Worm (Caenorhabditis elegans) whole organism, mixed stage, embryonic: ENCODE measurements around the gene sdz-38.

Experiments used
- M03D4.4 ChIP-seq: sonication (generic microtip); optimal IDR thresholded peaks from 2 replicates; lab custom pipeline; 2017; ENCODE audit warnings: mild to moderate bottlenecking, missing genetic modification characterization, missing compliant biosample characterization
- blmp-1 ChIP-seq: fragments of 150-350 bp; optimal IDR thresholded peaks from 2 replicates; lab custom pipeline; 2014; ENCODE audit warnings: missing biosample characterization, missing genetic modification characterization
- ceh-43 ChIP-seq: fragments of 200-800 bp; sonication (Bioruptor generic); optimal IDR thresholded peaks from 2 replicates; lab custom pipeline; 2018; ENCODE audit warnings: mild to moderate bottlenecking, missing genetic modification characterization, moderate library complexity, missing compliant biosample characterization
- ceh-83 ChIP-seq: fragments of 200-800 bp; sonication (Bioruptor generic); optimal IDR thresholded peaks from 2 replicates; lab custom pipeline; 2018; ENCODE audit warnings: mild to moderate bottlenecking, missing genetic modification characterization, missing compliant biosample characterization
- ces-1 ChIP-seq: fragments of 150-350 bp; optimal IDR thresholded peaks from 2 replicates; lab custom pipeline; 2014; ENCODE audit warnings: missing biosample characterization, missing genetic modification reagents, missing genetic modification characterization
- cnd-1 ChIP-seq: fragments of 200-800 bp; sonication (Bioruptor generic); optimal IDR thresholded peaks from 2 replicates; lab custom pipeline; 2018; ENCODE audit warnings: mild to moderate bottlenecking, missing genetic modification characterization, missing compliant biosample characterization
- drap-1 ChIP-seq: fragments of 200-800 bp; sonication (Bioruptor generic); optimal IDR thresholded peaks from 3 replicates; lab custom pipeline; 2018; ENCODE audit warnings: mild to moderate bottlenecking, missing genetic modification characterization, missing compliant biosample characterization
- elt-1 ChIP-seq: sonication (generic microtip); optimal IDR thresholded peaks from 2 replicates; lab custom pipeline; 2017; ENCODE audit warnings: missing genetic modification characterization, mild to moderate bottlenecking, missing compliant biosample characterization, antibody characterized with exemption, moderate library complexity, borderline replicate concordance; ENCODE audit not compliant: insufficient read depth
- elt-3 ChIP-seq: fragments of 150-350 bp; optimal IDR thresholded peaks from 2 replicates; lab custom pipeline; 2014; ENCODE audit warnings: missing biosample characterization, missing genetic modification characterization
- flh-1 ChIP-seq: fragments of 200-800 bp; sonication (Bioruptor generic); optimal IDR thresholded peaks from 2 replicates; lab custom pipeline; 2018; ENCODE audit warnings: mild to moderate bottlenecking, missing genetic modification characterization, moderate library complexity, missing compliant biosample characterization
- ham-2 ChIP-seq: fragments of 200-800 bp; sonication (Bioruptor generic); optimal IDR thresholded peaks from 2 replicates; lab custom pipeline; 2018; ENCODE audit warnings: mild to moderate bottlenecking, missing genetic modification characterization, missing compliant biosample characterization
- lin-13 ChIP-seq: fragments of 150-350 bp; optimal IDR thresholded peaks from 2 replicates; lab custom pipeline; 2014; ENCODE audit warnings: missing biosample characterization, missing genetic modification characterization
- lin-32 ChIP-seq: fragments of 200-800 bp; sonication (Bioruptor generic); optimal IDR thresholded peaks from 2 replicates; lab custom pipeline; 2018; ENCODE audit warnings: mild to moderate bottlenecking, missing genetic modification characterization, missing compliant biosample characterization
- lsy-2 ChIP-seq: fragments of 150-350 bp; optimal IDR thresholded peaks from 2 replicates; lab custom pipeline; 2014; ENCODE audit warnings: missing biosample characterization, missing genetic modification characterization
- mab-5 ChIP-seq: fragments of 150-350 bp; optimal IDR thresholded peaks from 2 replicates; lab custom pipeline; 2014; ENCODE audit warnings: missing biosample characterization, missing genetic modification characterization
- mep-1 ChIP-seq: fragments of 150-350 bp; optimal IDR thresholded peaks from 2 replicates; lab custom pipeline; 2017; ENCODE audit warnings: missing biosample characterization, missing genetic modification reagents, missing genetic modification characterization, inconsistent platforms
- mls-2 ChIP-seq: sonication (generic microtip); optimal IDR thresholded peaks from 2 replicates; lab custom pipeline; 2016; ENCODE audit warnings: mild to moderate bottlenecking, missing genetic modification characterization, moderate library complexity, missing compliant biosample characterization
- nhr-12 ChIP-seq: fragments of 150-350 bp; optimal IDR thresholded peaks from 2 replicates; lab custom pipeline; 2014; ENCODE audit warnings: missing biosample characterization, missing genetic modification characterization
- nhr-2 ChIP-seq: fragments of 150-350 bp; optimal IDR thresholded peaks from 2 replicates; lab custom pipeline; 2014; ENCODE audit warnings: missing biosample characterization, missing genetic modification characterization
- nhr-237 ChIP-seq: fragments of 150-350 bp; optimal IDR thresholded peaks from 2 replicates; lab custom pipeline; 2014; ENCODE audit warnings: missing biosample characterization, missing genetic modification characterization
- pha-4 ChIP-seq: fragments of 150-350 bp; optimal IDR thresholded peaks from 2 replicates; lab custom pipeline; 2018; ENCODE audit warnings: missing biosample characterization, missing genetic modification reagents, missing genetic modification characterization
- snpc-4 ChIP-seq: fragments of 150-350 bp; optimal IDR thresholded peaks from 2 replicates; lab custom pipeline; 2014; ENCODE audit warnings: missing biosample characterization, missing genetic modification characterization
- sptf-1 ChIP-seq: sonication (generic microtip); optimal IDR thresholded peaks from 2 replicates; lab custom pipeline; 2017; ENCODE audit warnings: mild to moderate bottlenecking, missing genetic modification characterization, moderate library complexity, missing compliant biosample characterization
- unc-120 ChIP-seq: sonication (generic microtip); optimal IDR thresholded peaks from 2 replicates; lab custom pipeline; 2017; ENCODE audit warnings: missing genetic modification characterization, missing compliant biosample characterization; ENCODE audit not compliant: poor library complexity, severe bottlenecking
- unc-39 ChIP-seq: fragments of 150-350 bp; optimal IDR thresholded peaks from 2 replicates; lab custom pipeline; 2014; ENCODE audit warnings: missing biosample characterization, missing genetic modification characterization
- zip-8 ChIP-seq: fragments of 150-350 bp; optimal IDR thresholded peaks from 2 replicates; lab custom pipeline; 2014; ENCODE audit warnings: missing biosample characterization, missing genetic modification characterization
- ztf-11 ChIP-seq: fragments of 150-350 bp; optimal IDR thresholded peaks from 2 replicates; lab custom pipeline; 2014; ENCODE audit warnings: missing biosample characterization, missing genetic modification characterization

Gene sdz-38

ce11 chrII:9933947-9934383, 47.7 kb downstream of the sdz-38 start:
- TF ChIP-seq elt-1 = no peak

ce11 chrII:9931476-9931875, 50.2 kb downstream of the sdz-38 start, which contains the start of gene pho-11:
Gene pho-11 (plus strand): TSS chrII:9931849.
- no peak for TF ChIP-seq ces-1
- TF ChIP-seq elt-3 = no peak
- no peak for TF ChIP-seq mep-1 (tag; lab: Kevin White, UChicago)
- TF ChIP-seq flh-1 = no peak
- TF ChIP-seq pha-4 (tag; lab: Kevin White, UChicago) = no peak
- no peak for TF ChIP-seq mls-2
- TF ChIP-seq lin-13 (tag; lab: Kevin White, UChicago) = no peak
- no peak for TF ChIP-seq snpc-4 (tag; lab: Kevin White, UChicago)
- no peak for TF ChIP-seq zip-8 (tag; lab: Kevin White, UChicago)
- TF ChIP-seq lin-32 (GFP tag; lab: Kevin White, UChicago) = no peak
- no peak for TF ChIP-seq blmp-1
- no peak for TF ChIP-seq M03D4.4
- TF ChIP-seq ceh-43 (GFP tag; lab: Kevin White, UChicago) = no peak
- no peak for TF ChIP-seq ceh-83
- TF ChIP-seq nhr-237 (tag; lab: Kevin White, UChicago) = no peak
- no peak for TF ChIP-seq mab-5 (tag; lab: Kevin White, UChicago)

- TF ChIP-seq unc-120 (tag; lab: Kevin White, UChicago) (no peak), nhr-12 (tag; lab: Kevin White, UChicago) (no peak), ham-2 (GFP tag; lab: Kevin White, UChicago) (no peak), blmp-1 (no peak), elt-3 (no peak), lsy-2 (tag; lab: Kevin White, UChicago) (no peak), mls-2 (no peak), nhr-2 (tag; lab: Kevin White, UChicago) (no peak), ceh-43 (GFP tag; lab: Kevin White, UChicago) (no peak), cnd-1 (tag; lab: Kevin White, UChicago) (no peak), zip-8 (tag; lab: Kevin White, UChicago) (no peak), lin-13 (tag; lab: Kevin White, UChicago) (no peak), elt-1 (no peak), drap-1 (GFP tag; lab: Kevin White, UChicago) (no peak), sptf-1 (tag; lab: Kevin White, UChicago) (no peak), lin-32 (GFP tag; lab: Kevin White, UChicago) (no peak), M03D4.4 (no peak), unc-39 (tag; lab: Kevin White, UChicago) (no peak), ztf-11 (tag; lab: Kevin White, UChicago) (no peak)
Observed at ce11 chrII:9931012-9931411, 50.6 kb downstream of the sdz-38 start.
